Worm (Caenorhabditis elegans): ENCODE data around the gene ccch-1.

- TF ChIP-seq elt-1 (tag; optimal IDR thresholded peaks at IDR 0.05) (no peak), R02D3.7 (tag; optimal IDR thresholded peaks at IDR 0.05) (no peak), peb-1 (tag; optimal IDR thresholded peaks at IDR 0.05) (no peak)
These were observed 9.0 kb downstream of the ccch-1 start for ce11 chrV:11536667-11537066.

All from whole organism, L2 larva.